Worm (Caenorhabditis elegans) whole organism, mixed stage, embryonic: ENCODE measurements around the gene cls-2.
A peak's percentile ranks its signal among the peaks of the same experiment; 100 is the strongest.

Experiments
- M03D4.4 ChIP-seq: sonication (generic microtip); optimal IDR thresholded peaks from 2 replicates; lab custom pipeline; 2017; ENCODE audit warnings: mild to moderate bottlenecking, missing genetic modification characterization, missing compliant biosample characterization
- bed-3 ChIP-seq: fragments of 200-800 bp; sonication (Bioruptor generic); optimal IDR thresholded peaks from 3 replicates; lab custom pipeline; 2018; ENCODE audit warnings: mild to moderate bottlenecking, missing genetic modification characterization, moderate library complexity, missing compliant biosample characterization
- blmp-1 ChIP-seq: fragments of 150-350 bp; optimal IDR thresholded peaks from 2 replicates; lab custom pipeline; 2014; ENCODE audit warnings: missing biosample characterization, missing genetic modification characterization
- ceh-39 ChIP-seq: fragments of 150-350 bp; optimal IDR thresholded peaks from 2 replicates; lab custom pipeline; 2014; ENCODE audit warnings: missing biosample characterization, missing genetic modification characterization
- ceh-43 ChIP-seq: fragments of 200-800 bp; sonication (Bioruptor generic); optimal IDR thresholded peaks from 2 replicates; lab custom pipeline; 2018; ENCODE audit warnings: mild to moderate bottlenecking, missing genetic modification characterization, moderate library complexity, missing compliant biosample characterization
- ceh-83 ChIP-seq: fragments of 200-800 bp; sonication (Bioruptor generic); optimal IDR thresholded peaks from 2 replicates; lab custom pipeline; 2018; ENCODE audit warnings: mild to moderate bottlenecking, missing genetic modification characterization, missing compliant biosample characterization
- ces-1 ChIP-seq: fragments of 150-350 bp; optimal IDR thresholded peaks from 2 replicates; lab custom pipeline; 2014; ENCODE audit warnings: missing biosample characterization, missing genetic modification reagents, missing genetic modification characterization
- drap-1 ChIP-seq: fragments of 200-800 bp; sonication (Bioruptor generic); optimal IDR thresholded peaks from 3 replicates; lab custom pipeline; 2018; ENCODE audit warnings: mild to moderate bottlenecking, missing genetic modification characterization, missing compliant biosample characterization
- elt-3 ChIP-seq: fragments of 150-350 bp; optimal IDR thresholded peaks from 2 replicates; lab custom pipeline; 2014; ENCODE audit warnings: missing biosample characterization, missing genetic modification characterization
- flh-1 ChIP-seq: fragments of 200-800 bp; sonication (Bioruptor generic); optimal IDR thresholded peaks from 2 replicates; lab custom pipeline; 2018; ENCODE audit warnings: mild to moderate bottlenecking, missing genetic modification characterization, moderate library complexity, missing compliant biosample characterization
- ham-2 ChIP-seq: fragments of 200-800 bp; sonication (Bioruptor generic); optimal IDR thresholded peaks from 2 replicates; lab custom pipeline; 2018; ENCODE audit warnings: mild to moderate bottlenecking, missing genetic modification characterization, missing compliant biosample characterization
- hlh-1 ChIP-seq: fragments of 150-350 bp; optimal IDR thresholded peaks from 2 replicates; lab custom pipeline; 2014; ENCODE audit warnings: missing biosample characterization, missing genetic modification reagents, missing genetic modification characterization
- lin-32 ChIP-seq: fragments of 200-800 bp; sonication (Bioruptor generic); optimal IDR thresholded peaks from 2 replicates; lab custom pipeline; 2018; ENCODE audit warnings: mild to moderate bottlenecking, missing genetic modification characterization, missing compliant biosample characterization
- lsy-2 ChIP-seq: fragments of 150-350 bp; optimal IDR thresholded peaks from 2 replicates; lab custom pipeline; 2014; ENCODE audit warnings: missing biosample characterization, missing genetic modification characterization
- mab-5 ChIP-seq: fragments of 150-350 bp; optimal IDR thresholded peaks from 2 replicates; lab custom pipeline; 2014; ENCODE audit warnings: missing biosample characterization, missing genetic modification characterization
- mep-1 ChIP-seq: fragments of 150-350 bp; optimal IDR thresholded peaks from 2 replicates; lab custom pipeline; 2017; ENCODE audit warnings: missing biosample characterization, missing genetic modification reagents, missing genetic modification characterization, inconsistent platforms
- mls-2 ChIP-seq: sonication (generic microtip); optimal IDR thresholded peaks from 2 replicates; lab custom pipeline; 2016; ENCODE audit warnings: mild to moderate bottlenecking, missing genetic modification characterization, moderate library complexity, missing compliant biosample characterization
- nhr-12 ChIP-seq: fragments of 150-350 bp; optimal IDR thresholded peaks from 2 replicates; lab custom pipeline; 2014; ENCODE audit warnings: missing biosample characterization, missing genetic modification characterization
- nhr-2 ChIP-seq: fragments of 150-350 bp; optimal IDR thresholded peaks from 2 replicates; lab custom pipeline; 2014; ENCODE audit warnings: missing biosample characterization, missing genetic modification characterization
- nhr-237 ChIP-seq: fragments of 150-350 bp; optimal IDR thresholded peaks from 2 replicates; lab custom pipeline; 2014; ENCODE audit warnings: missing biosample characterization, missing genetic modification characterization
- nhr-28 ChIP-seq: fragments of 150-350 bp; optimal IDR thresholded peaks from 2 replicates; lab custom pipeline; 2014; ENCODE audit warnings: missing biosample characterization, missing genetic modification characterization
- nhr-76 ChIP-seq: sonication (generic microtip); optimal IDR thresholded peaks from 2 replicates; lab custom pipeline; 2017; ENCODE audit warnings: missing biosample characterization, missing genetic modification characterization
- pha-4 ChIP-seq: fragments of 150-350 bp; optimal IDR thresholded peaks from 2 replicates; lab custom pipeline; 2018; ENCODE audit warnings: missing biosample characterization, missing genetic modification reagents, missing genetic modification characterization
- sem-2 ChIP-seq: fragments of 200-800 bp; sonication (Bioruptor generic); optimal IDR thresholded peaks from 2 replicates; lab custom pipeline; 2018; ENCODE audit warnings: mild to moderate bottlenecking, missing genetic modification characterization, missing compliant biosample characterization
- snpc-4 ChIP-seq: fragments of 150-350 bp; optimal IDR thresholded peaks from 2 replicates; lab custom pipeline; 2014; ENCODE audit warnings: missing biosample characterization, missing genetic modification characterization
- unc-120 ChIP-seq: sonication (generic microtip); optimal IDR thresholded peaks from 2 replicates; lab custom pipeline; 2017; ENCODE audit warnings: missing genetic modification characterization, missing compliant biosample characterization; ENCODE audit not compliant: poor library complexity, severe bottlenecking
- unc-39 ChIP-seq: fragments of 150-350 bp; optimal IDR thresholded peaks from 2 replicates; lab custom pipeline; 2014; ENCODE audit warnings: missing biosample characterization, missing genetic modification characterization
- unc-62 ChIP-seq: fragments of 150-350 bp; optimal IDR thresholded peaks from 2 replicates; lab custom pipeline; 2014; ENCODE audit warnings: missing biosample characterization, missing genetic modification reagents, missing genetic modification characterization
- zip-8 ChIP-seq: fragments of 150-350 bp; optimal IDR thresholded peaks from 2 replicates; lab custom pipeline; 2014; ENCODE audit warnings: missing biosample characterization, missing genetic modification characterization

cls-2 gene

DNA sequence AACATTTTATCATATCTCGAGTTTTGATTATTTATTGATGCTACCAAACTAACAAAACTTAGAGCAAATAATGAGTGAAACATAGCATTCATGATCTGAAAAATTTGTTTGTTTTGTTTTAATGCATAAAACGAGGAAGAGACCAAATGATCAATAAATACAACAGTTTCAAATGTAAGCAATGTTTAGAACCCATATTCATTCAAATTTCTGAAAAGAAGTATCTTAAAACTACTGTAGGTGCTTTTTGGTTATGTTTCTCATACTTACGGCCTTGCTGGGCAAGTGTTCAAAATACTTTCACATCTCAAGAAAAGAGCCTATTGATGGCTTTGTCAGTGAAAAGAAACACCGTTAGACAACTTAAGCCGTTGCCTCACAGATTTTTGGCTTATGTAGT, 22.9 kb downstream of the cls-2 start, which contains the start of gene F02A9.1:
Gene F02A9.1, minus strand, starts transcription at position 101 of the 400 bp plus-strand sequence.
- TF ChIP-seq pha-4 (tag; lab: Kevin White, UChicago) = no peak
- no peak for TF ChIP-seq nhr-2 (tag; lab: Kevin White, UChicago)
- TF ChIP-seq, all 35 proteins: peak for 0

DNA sequence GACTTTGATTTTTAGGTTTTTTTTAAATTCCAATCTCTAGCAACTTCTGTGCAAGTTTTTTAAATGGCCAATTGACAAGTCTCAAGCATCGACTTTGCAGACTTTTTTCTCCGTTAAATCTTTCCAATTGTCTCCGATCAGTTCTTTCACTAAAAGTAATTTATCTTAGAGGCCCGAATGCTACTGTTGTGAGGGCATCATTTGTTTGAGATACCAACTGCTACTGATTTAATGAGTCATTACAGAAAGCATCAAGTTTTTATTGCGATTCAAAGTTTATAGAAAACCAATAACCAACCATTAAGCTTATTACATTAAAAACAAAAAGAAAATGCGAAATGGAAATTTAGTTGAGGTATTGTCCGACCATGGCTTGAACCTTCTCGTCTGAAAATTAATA, 25.3 kb downstream of the cls-2 start:
- peak; percentile 2 for TF ChIP-seq mls-2
- TF ChIP-seq snpc-4 (tag; lab: Kevin White, UChicago) = no peak

DNA sequence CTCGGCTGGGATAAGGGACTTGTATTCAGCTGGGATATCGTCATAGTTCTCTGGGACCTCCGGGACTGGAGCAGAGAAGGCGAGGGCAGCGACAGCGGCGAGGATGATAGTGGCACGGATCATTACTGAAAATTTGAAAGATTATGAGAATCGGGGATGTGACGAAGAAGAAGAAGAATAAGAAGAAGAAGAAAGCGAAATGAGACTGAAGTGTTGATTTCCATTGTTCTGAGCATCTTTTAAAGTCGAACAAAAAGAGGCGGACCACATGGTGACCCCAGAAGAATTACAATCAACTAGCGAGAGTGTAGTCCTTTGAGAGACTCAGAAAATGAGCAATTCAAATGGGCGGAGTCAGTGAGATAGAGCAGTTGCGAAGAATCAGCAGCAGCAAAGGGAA, 26.2 kb downstream of the cls-2 start, which contains the start of gene far-1:
Gene far-1, minus strand, starts transcription at position 125 of the 400 bp plus-strand sequence.
- TF ChIP-seq blmp-1 (no peak), zip-8 (no peak), M03D4.4 (tag; lab: Kevin White, UChicago) (peak; percentile 8), hlh-1 (tag; lab: Kevin White, UChicago) (peak; percentile 57), bed-3 (GFP tag; lab: Kevin White, UChicago) (no peak), elt-3 (tag; lab: Kevin White, UChicago) (no peak), mab-5 (tag; lab: Kevin White, UChicago) (no peak), ceh-83 (GFP tag; lab: Kevin White, UChicago) (no peak), unc-120 (tag; lab: Kevin White, UChicago) (peak; percentile 63), unc-39 (tag; lab: Kevin White, UChicago) (no peak), unc-62 (GFP tag; lab: Kevin White, UChicago) (peak; percentile 58), mls-2 (no peak), ceh-43 (GFP tag; lab: Kevin White, UChicago) (no peak), snpc-4 (tag; lab: Kevin White, UChicago) (no peak)

ce11 chrIII:9081763-9082162, 26.9 kb downstream of the cls-2 start, which contains the start of gene far-2:
far-2 (plus strand) TSS chrIII:9081828.
- TF ChIP-seq mep-1 = no peak
- no peak for TF ChIP-seq nhr-76 (tag; lab: Kevin White, UChicago)
- no peak for TF ChIP-seq nhr-12 (tag; lab: Kevin White, UChicago)
- no peak for TF ChIP-seq unc-120 (tag; lab: Kevin White, UChicago)
- no peak for TF ChIP-seq unc-62 (GFP tag; lab: Kevin White, UChicago)
- no peak for TF ChIP-seq flh-1 (GFP tag; lab: Kevin White, UChicago)
- TF ChIP-seq hlh-1 (tag; lab: Kevin White, UChicago) = no peak
- TF ChIP-seq lin-32 (GFP tag; lab: Kevin White, UChicago) = no peak
- no peak for TF ChIP-seq unc-39 (tag; lab: Kevin White, UChicago)
- TF ChIP-seq ham-2 (GFP tag; lab: Kevin White, UChicago) = no peak
- no peak for TF ChIP-seq M03D4.4 (tag; lab: Kevin White, UChicago)
- TF ChIP-seq mab-5 (tag; lab: Kevin White, UChicago) = no peak
- no peak for TF ChIP-seq sem-2
- TF ChIP-seq ceh-43 (GFP tag; lab: Kevin White, UChicago) = no peak
- TF ChIP-seq ceh-39 (tag; lab: Kevin White, UChicago) = no peak
- no peak for TF ChIP-seq drap-1 (GFP tag; lab: Kevin White, UChicago)
- no peak for TF ChIP-seq zip-8
- no peak for TF ChIP-seq nhr-28 (tag; lab: Kevin White, UChicago)
- TF ChIP-seq lsy-2 (tag; lab: Kevin White, UChicago) = no peak

ce11 chrIII:9083118-9083517, 28.3 kb downstream of the cls-2 start:
- peak; percentile 55 for TF ChIP-seq unc-120 (tag; lab: Kevin White, UChicago)
- no peak for TF ChIP-seq blmp-1
- peak; percentile 54 for TF ChIP-seq unc-62 (GFP tag; lab: Kevin White, UChicago)

DNA sequence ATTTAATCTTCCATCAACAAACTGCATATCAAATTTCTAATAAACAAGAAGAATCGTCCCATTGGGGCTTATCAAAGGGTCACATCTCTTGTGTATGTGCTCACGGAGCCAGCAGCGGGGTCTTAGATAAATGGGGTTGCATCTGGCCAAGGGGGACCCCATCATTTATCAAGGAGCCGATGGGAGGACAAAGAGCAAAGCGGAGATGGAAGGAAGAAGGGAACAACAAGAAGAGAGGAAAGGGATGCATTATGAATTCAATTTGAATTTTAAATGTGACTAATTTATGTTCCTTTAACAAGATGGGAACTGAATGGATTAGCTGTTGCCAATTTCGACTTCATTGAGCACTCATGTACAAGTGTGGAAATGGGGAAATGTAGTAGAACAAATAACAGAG, 29.5 kb downstream of the cls-2 start:
- TF ChIP-seq snpc-4 (tag; lab: Kevin White, UChicago) (no peak), nhr-237 (no peak), lin-32 (GFP tag; lab: Kevin White, UChicago) (no peak), ces-1 (GFP tag; lab: Kevin White, UChicago) (peak; percentile 98), unc-120 (tag; lab: Kevin White, UChicago) (peak; percentile 65), mab-5 (tag; lab: Kevin White, UChicago) (peak; percentile 75), lsy-2 (tag; lab: Kevin White, UChicago) (no peak), mls-2 (peak; percentile 26), M03D4.4 (tag; lab: Kevin White, UChicago) (no peak), ham-2 (GFP tag; lab: Kevin White, UChicago) (no peak), unc-62 (GFP tag; lab: Kevin White, UChicago) (peak; percentile 11)
